Fruit fly (Drosophila melanogaster): ENCODE results near the gene CASK.

dm6 chr3R:21836201-21836504 is 13.7 kb upstream of the CASK start:
- TF ChIP-seq CG6792 (GFP tag; optimal IDR thresholded peaks at IDR 0.05) (no peak), CG11294 (GFP tag; IDR thresholded peaks at IDR 0.05) (no peak), Met (GFP tag; optimal IDR thresholded peaks at IDR 0.05) (peak; percentile 23), CG10669 (GFP tag; optimal IDR thresholded peaks at IDR 0.05) (no peak), Ets21C (GFP tag; optimal IDR thresholded peaks at IDR 0.05) (no peak), fd85E (GFP tag; optimal IDR thresholded peaks at IDR 0.05) (no peak), CG3032 (tag; optimal IDR thresholded peaks at IDR 0.05) (no peak), CG6163 (GFP tag; IDR thresholded peaks at IDR 0.05) (no peak; the same call in 1 of the 3 replicates)

All from whole organism, prepupa.